Worm (Caenorhabditis elegans) whole organism, young adult: ENCODE results near the gene cec-6.

ENCODE experiments used
- B0019.2 ChIP-seq: fragments of 200-800 bp; sonication (Bioruptor generic); conservative IDR thresholded peaks from 2 replicates; pipeline ENCODE4 v1.3.6; 2022; ENCODE audit warnings: missing genetic modification reagents, missing genetic modification characterization, missing compliant biosample characterization
- B0035.1 ChIP-seq: sonication (generic microtip); optimal IDR thresholded peaks from 2 replicates; lab custom pipeline; 2016; ENCODE audit warnings: missing genetic modification characterization, mild to moderate bottlenecking, missing compliant biosample characterization, missing genotype, missing genetic modification reagents
- B0336.3 ChIP-seq: fragments of 200-800 bp; sonication (Bioruptor generic); IDR thresholded peaks from 2 replicates; pipeline ENCODE4 v1.3.6; 2022; ENCODE audit warnings: missing genetic modification characterization, missing compliant biosample characterization
- D2030.7 ChIP-seq: fragments of 200-800 bp; sonication (Bioruptor generic); IDR thresholded peaks from 2 replicates; pipeline ENCODE4 v1.3.6; 2022; ENCODE audit warnings: missing genetic modification reagents, missing genetic modification characterization, missing compliant biosample characterization
- F10E7.11 ChIP-seq: sonication (generic microtip); optimal IDR thresholded peaks from 2 replicates; lab custom pipeline; 2017; ENCODE audit warnings: mild to moderate bottlenecking, missing genetic modification characterization, moderate library complexity, missing compliant biosample characterization
- F49E8.2 ChIP-seq: sonication (generic microtip); optimal IDR thresholded peaks from 3 replicates; lab custom pipeline; 2017; ENCODE audit warnings: missing genetic modification characterization, mild to moderate bottlenecking, missing compliant biosample characterization, antibody characterized with exemption, moderate library complexity; ENCODE audit not compliant: insufficient read depth
- F52B5.7 ChIP-seq: sonication (generic microtip); optimal IDR thresholded peaks from 2 replicates; lab custom pipeline; 2016; ENCODE audit warnings: mild to moderate bottlenecking, missing genetic modification characterization, missing compliant biosample characterization
- K11D2.4 ChIP-seq: fragments of 200-800 bp; sonication (Bioruptor generic); IDR thresholded peaks from 2 replicates; pipeline ENCODE4 v1.3.6; 2022; ENCODE audit warnings: missing genetic modification reagents, missing genetic modification characterization, missing compliant biosample characterization
- K12H6.12 ChIP-seq: fragments of 200-800 bp; sonication (Bioruptor generic); optimal IDR thresholded peaks from 2 replicates; lab custom pipeline; 2018; ENCODE audit warnings: mild to moderate bottlenecking, missing genetic modification characterization, missing compliant biosample characterization
- Y67H2A.10 ChIP-seq: fragments of 200-800 bp; sonication (Bioruptor generic); conservative IDR thresholded peaks from 2 replicates; pipeline ENCODE4 v1.3.6; 2022; ENCODE audit warnings: missing genetic modification reagents, missing genetic modification characterization, missing compliant biosample characterization
- akir-1 ChIP-seq: fragments of 200-800 bp; sonication (Bioruptor generic); optimal IDR thresholded peaks from 2 replicates; lab custom pipeline; 2018; ENCODE audit warnings: mild to moderate bottlenecking, missing genetic modification characterization, moderate library complexity, missing compliant biosample characterization
- aptf-3 ChIP-seq: fragments of 200-800 bp; sonication (Bioruptor generic); IDR thresholded peaks from 2 replicates; pipeline ENCODE4 v1.3.6; 2022; ENCODE audit warnings: missing genetic modification characterization, missing compliant biosample characterization
- atf-7 ChIP-seq: sonication (generic microtip); optimal IDR thresholded peaks from 2 replicates; lab custom pipeline; 2017; ENCODE audit warnings: mild to moderate bottlenecking, missing genetic modification characterization, missing compliant biosample characterization
- attf-5 ChIP-seq: fragments of 200-800 bp; sonication (Bioruptor generic); optimal IDR thresholded peaks from 2 replicates; lab custom pipeline; 2018; ENCODE audit warnings: mild to moderate bottlenecking, missing genetic modification characterization, missing compliant biosample characterization
- bed-1 ChIP-seq: fragments of 200-800 bp; sonication (Bioruptor generic); IDR thresholded peaks from 2 replicates; pipeline ENCODE4 v1.3.6; 2022; ENCODE audit warnings: missing genetic modification reagents, missing genetic modification characterization, missing compliant biosample characterization
- ceh-27 ChIP-seq: fragments of 200-800 bp; sonication (Bioruptor generic); optimal IDR thresholded peaks from 2 replicates; lab custom pipeline; 2018; ENCODE audit warnings: mild to moderate bottlenecking, missing genetic modification characterization, moderate library complexity, missing compliant biosample characterization
- ceh-58 ChIP-seq: fragments of 200-800 bp; sonication (Bioruptor generic); IDR thresholded peaks from 2 replicates; pipeline ENCODE4 v1.3.6; 2022; ENCODE audit warnings: missing genetic modification characterization, missing compliant biosample characterization
- ceh-79 ChIP-seq: sonication (generic microtip); optimal IDR thresholded peaks from 2 replicates; lab custom pipeline; 2017; ENCODE audit warnings: mild to moderate bottlenecking, missing genetic modification characterization, missing compliant biosample characterization
- chd-7 ChIP-seq: sonication (generic microtip); optimal IDR thresholded peaks from 2 replicates; lab custom pipeline; 2016; ENCODE audit warnings: mild to moderate bottlenecking, missing genetic modification characterization, moderate library complexity, missing compliant biosample characterization
- dox-1 ChIP-seq: fragments of 200-800 bp; sonication (Bioruptor generic); IDR thresholded peaks from 2 replicates; pipeline ENCODE4 v1.3.6; 2022; ENCODE audit warnings: missing genetic modification reagents, missing genetic modification characterization, missing compliant biosample characterization
- efl-1 ChIP-seq: fragments of 150-350 bp; optimal IDR thresholded peaks from 2 replicates; lab custom pipeline; 2014; ENCODE audit warnings: missing biosample characterization, missing genetic modification reagents, missing genetic modification characterization
- ets-4 ChIP-seq: fragments of 200-800 bp; sonication (Bioruptor generic); optimal IDR thresholded peaks from 2 replicates; lab custom pipeline; 2018; ENCODE audit warnings: mild to moderate bottlenecking, missing genetic modification characterization, missing compliant biosample characterization
- gei-17 ChIP-seq: fragments of 200-800 bp; sonication (Bioruptor generic); optimal IDR thresholded peaks from 2 replicates; lab custom pipeline; 2018; ENCODE audit warnings: mild to moderate bottlenecking, missing genetic modification characterization, missing compliant biosample characterization
- him-1 ChIP-seq: sonication (generic microtip); optimal IDR thresholded peaks from 2 replicates; lab custom pipeline; 2016; ENCODE audit warnings: missing genotype, missing genetic modification reagents, missing genetic modification characterization, missing compliant biosample characterization
- hlh-12 ChIP-seq: sonication (generic microtip); optimal IDR thresholded peaks from 2 replicates; lab custom pipeline; 2016; ENCODE audit warnings: missing genetic modification characterization, missing compliant biosample characterization
- hrde-1 ChIP-seq: sonication (generic microtip); optimal IDR thresholded peaks from 2 replicates; lab custom pipeline; 2016; ENCODE audit warnings: missing genetic modification characterization, mild to moderate bottlenecking, missing compliant biosample characterization, moderate library complexity, missing genotype, missing genetic modification reagents, borderline replicate concordance
- lir-1 ChIP-seq: fragments of 200-800 bp; sonication (Bioruptor generic); conservative IDR thresholded peaks from 2 replicates; pipeline ENCODE4 v1.3.6; 2022; ENCODE audit warnings: missing genetic modification reagents, missing genetic modification characterization, missing compliant biosample characterization
- lsl-1 ChIP-seq: fragments of 200-800 bp; sonication (Bioruptor generic); optimal IDR thresholded peaks from 2 replicates; lab custom pipeline; 2018; ENCODE audit warnings: mild to moderate bottlenecking, missing genetic modification characterization, moderate library complexity, missing compliant biosample characterization
- madf-10 ChIP-seq: sonication (generic microtip); optimal IDR thresholded peaks from 2 replicates; lab custom pipeline; 2016; ENCODE audit warnings: mild to moderate bottlenecking, missing genetic modification characterization, missing compliant biosample characterization
- madf-8 ChIP-seq: fragments of 200-800 bp; sonication (Bioruptor generic); conservative IDR thresholded peaks from 2 replicates; pipeline ENCODE4 v1.3.6; 2022; ENCODE audit warnings: missing genetic modification reagents, missing genetic modification characterization, missing compliant biosample characterization
- mes-4 ChIP-seq: sonication (generic microtip); optimal IDR thresholded peaks from 2 replicates; lab custom pipeline; 2016; ENCODE audit warnings: missing genotype, missing genetic modification characterization, missing compliant biosample characterization
- nfyb-1 ChIP-seq: fragments of 200-800 bp; sonication (Bioruptor generic); IDR thresholded peaks from 2 replicates; pipeline ENCODE4 v1.3.6; 2022; ENCODE audit warnings: missing genetic modification reagents, missing genetic modification characterization, missing compliant biosample characterization
- nhr-179 ChIP-seq: sonication (generic microtip); optimal IDR thresholded peaks from 2 replicates; lab custom pipeline; 2016; ENCODE audit warnings: mild to moderate bottlenecking, missing genetic modification characterization, missing compliant biosample characterization
- nhr-80 ChIP-seq: sonication (generic microtip); optimal IDR thresholded peaks from 2 replicates; lab custom pipeline; 2016; ENCODE audit warnings: missing genetic modification characterization, missing compliant biosample characterization
- rpc-1 ChIP-seq, 2 experiments: fragments of 150-350 bp in 1 of 2; sonication (generic microtip) in 1 of 2; optimal IDR thresholded peaks; 2 replicates each; lab custom pipeline; 2014 to 2018; ENCODE audit warnings: missing biosample characterization in 1 of 2, missing genetic modification characterization in 1 of 2, missing genetic modification reagents in 1 of 2, missing genotype in 1 of 2
- sdz-38 ChIP-seq: sonication (generic microtip); optimal IDR thresholded peaks from 2 replicates; lab custom pipeline; 2016; ENCODE audit warnings: missing genotype, missing genetic modification characterization, missing compliant biosample characterization
- snpc-1.1 ChIP-seq: sonication (generic microtip); optimal IDR thresholded peaks from 2 replicates; lab custom pipeline; 2017; ENCODE audit warnings: missing genetic modification characterization, mild to moderate bottlenecking, missing compliant biosample characterization, antibody characterized with exemption, moderate library complexity, missing genotype, missing genetic modification reagents; ENCODE audit not compliant: insufficient read depth
- snpc-1.3 ChIP-seq: sonication (generic microtip); optimal IDR thresholded peaks from 2 replicates; lab custom pipeline; 2017; ENCODE audit warnings: missing genetic modification characterization, mild to moderate bottlenecking, missing compliant biosample characterization, antibody characterized with exemption, moderate library complexity, missing genotype, missing genetic modification reagents; ENCODE audit not compliant: insufficient read depth
- snpc-3.4 ChIP-seq: sonication (generic microtip); optimal IDR thresholded peaks from 2 replicates; lab custom pipeline; 2017; ENCODE audit warnings: missing genetic modification characterization, mild to moderate bottlenecking, missing compliant biosample characterization, antibody characterized with exemption, moderate library complexity, missing genotype, missing genetic modification reagents
- somi-1 ChIP-seq: fragments of 200-800 bp; sonication (Bioruptor generic); optimal IDR thresholded peaks from 2 replicates; lab custom pipeline; 2018; ENCODE audit warnings: mild to moderate bottlenecking, missing genetic modification characterization, missing compliant biosample characterization
- sptf-2 ChIP-seq: fragments of 200-800 bp; sonication (Bioruptor generic); optimal IDR thresholded peaks from 2 replicates; lab custom pipeline; 2018; ENCODE audit warnings: mild to moderate bottlenecking, missing genetic modification characterization, missing compliant biosample characterization
- tbp1 ChIP-seq: fragments of 200-800 bp; sonication (Bioruptor generic); optimal IDR thresholded peaks from 2 replicates; lab custom pipeline; 2018; ENCODE audit warnings: mild to moderate bottlenecking, missing genetic modification characterization, missing compliant biosample characterization
- unc-130 ChIP-seq: sonication (generic microtip); optimal IDR thresholded peaks from 2 replicates; lab custom pipeline; 2016; ENCODE audit warnings: missing genetic modification reagents, missing genetic modification characterization, missing compliant biosample characterization
- unc-62 ChIP-seq: fragments of 150-350 bp; optimal IDR thresholded peaks from 2 replicates; lab custom pipeline; 2014; ENCODE audit warnings: missing biosample characterization, missing genetic modification reagents, missing genetic modification characterization
- xnd-1 ChIP-seq: sonication (generic microtip); optimal IDR thresholded peaks from 2 replicates; lab custom pipeline; 2016; ENCODE audit warnings: missing genotype, missing genetic modification reagents, missing genetic modification characterization, missing compliant biosample characterization
- zim-3 ChIP-seq: sonication (generic microtip); optimal IDR thresholded peaks from 2 replicates; lab custom pipeline; 2017; ENCODE audit warnings: mild to moderate bottlenecking, missing genetic modification characterization, moderate library complexity, missing compliant biosample characterization
- ztf-28 ChIP-seq: fragments of 200-800 bp; sonication (Bioruptor generic); IDR thresholded peaks from 2 replicates; pipeline ENCODE4 v1.3.6; 2022; ENCODE audit warnings: missing genetic modification reagents, missing genetic modification characterization, missing compliant biosample characterization
- ztf-6 ChIP-seq: fragments of 200-800 bp; sonication (Bioruptor generic); IDR thresholded peaks from 2 replicates; pipeline ENCODE4 v1.3.6; 2022; ENCODE audit warnings: missing genetic modification reagents, missing genetic modification characterization, missing compliant biosample characterization

The cec-6 gene

ce11 chrIV:5544609-5545214 lies at the start of gene cec-6:
Gene cec-6, plus strand, starts transcription at chrIV:5544860.
- TF ChIP-seq ceh-58 (GFP tag; lab: Robert Waterston, UW) (no peak), ceh-79 (tag; lab: Kevin White, UChicago) (no peak), efl-1 (GFP tag; lab: Kevin White, UChicago) (no peak), gei-17 (GFP tag; lab: Kevin White, UChicago) (no peak), bed-1 (GFP tag; lab: Robert Waterston, UW) (no peak), lir-1 (no peak), K12H6.12 (tag; lab: Kevin White, UChicago) (no peak), sptf-2 (GFP tag; lab: Kevin White, UChicago) (no peak), snpc-3.4 (peak; percentile 25), nfyb-1 (GFP tag; lab: Robert Waterston, UW) (no peak), ceh-27 (GFP tag; lab: Kevin White, UChicago) (no peak), snpc-1.1 (tag; lab: Kevin White, UChicago) (no peak), somi-1 (GFP tag; lab: Kevin White, UChicago) (no peak), B0336.3 (GFP tag; lab: Robert Waterston, UW) (peak; percentile 45; the same call in 1 of the 2 replicates), unc-62 (GFP tag; lab: Kevin White, UChicago) (no peak), chd-7 (tag; lab: Kevin White, UChicago) (peak; percentile 43), dox-1 (no peak), mes-4 (tag; lab: Kevin White, UChicago) (no peak), B0035.1 (tag; lab: Kevin White, UChicago) (no peak), atf-7 (tag; lab: Kevin White, UChicago) (peak; percentile 46), lsl-1 (GFP tag; lab: Kevin White, UChicago) (no peak), B0019.2 (no peak), hlh-12 (no peak), xnd-1 (tag; lab: Kevin White, UChicago) (no peak), F52B5.7 (tag; lab: Kevin White, UChicago) (no peak), nhr-80 (no peak), madf-10 (tag; lab: Kevin White, UChicago) (no peak), madf-8 (GFP tag; lab: Robert Waterston, UW) (no peak), ztf-6 (GFP tag; lab: Robert Waterston, UW) (no peak), akir-1 (GFP tag; lab: Kevin White, UChicago) (no peak), sdz-38 (tag; lab: Kevin White, UChicago) (no peak), nhr-179 (no peak), him-1 (tag; lab: Kevin White, UChicago) (no peak), F49E8.2 (tag; lab: Kevin White, UChicago) (peak; percentile 67), rpc-1 (optimal IDR thresholded peaks at IDR 0.05; lab: Kevin White, UChicago) (no peak), rpc-1 (tag; optimal IDR thresholded peaks at IDR 0.05; lab: Kevin White, UChicago) (no peak), F10E7.11 (tag; lab: Kevin White, UChicago) (no peak), ets-4 (no peak), D2030.7 (no peak), K11D2.4 (GFP tag; lab: Robert Waterston, UW) (no peak), tbp1 (GFP tag; lab: Kevin White, UChicago) (no peak), unc-130 (no peak), zim-3 (tag; lab: Kevin White, UChicago) (no peak), hrde-1 (tag; lab: Kevin White, UChicago) (peak; percentile 65), ztf-28 (GFP tag; lab: Robert Waterston, UW) (no peak), snpc-1.3 (tag; lab: Kevin White, UChicago) (no peak), attf-5 (GFP tag; lab: Kevin White, UChicago) (no peak), Y67H2A.10 (GFP tag; lab: Robert Waterston, UW) (no peak), aptf-3 (GFP tag; lab: Robert Waterston, UW) (0 out of 2 replicates have a peak, but pooled peaks have one; percentile 19)
